Worm (Caenorhabditis elegans) whole organism, L4 larva: ENCODE results near the gene ccr-4.

Source experiments
- ceh-20 ChIP-seq: fragments of 200-800 bp; sonication (Bioruptor generic); IDR thresholded peaks from 2 replicates; pipeline ENCODE4 v1.3.6; 2022; ENCODE audit warnings: missing genetic modification reagents, missing genetic modification characterization, missing compliant biosample characterization
- jun-1 ChIP-seq: fragments of 150-350 bp; optimal IDR thresholded peaks from 2 replicates; lab custom pipeline; 2014; ENCODE audit warnings: missing biosample characterization, missing genetic modification reagents, missing genetic modification characterization
- lin-15B ChIP-seq: fragments of 150-350 bp; sonication (generic microtip); optimal IDR thresholded peaks from 3 replicates; lab custom pipeline; 2014; ENCODE audit warnings: missing biosample characterization, missing genetic modification characterization
- nhr-76 ChIP-seq: fragments of 150-350 bp; optimal IDR thresholded peaks from 2 replicates; lab custom pipeline; 2014; ENCODE audit warnings: missing biosample characterization, missing genetic modification characterization
- pha-4 ChIP-seq, 2 experiments: fragments of 150-350 bp in 1 of 2; fragments of 200-800 bp in 1 of 2; sonication (Bioruptor generic) in 1 of 2; IDR thresholded peaks in 1 of 2; optimal IDR thresholded peaks in 1 of 2; 2 replicates each; pipeline versions ENCODE4 v1.3.6 to Lab custom; 2014 to 2022; ENCODE audit warnings: missing genetic modification characterization in 2 of 2, missing genetic modification reagents in 2 of 2, missing biosample characterization in 1 of 2, missing compliant biosample characterization in 1 of 2
- zag-1 ChIP-seq: fragments of 150-350 bp; optimal IDR thresholded peaks from 2 replicates; lab custom pipeline; 2014; ENCODE audit warnings: missing biosample characterization, missing genetic modification characterization

DNA sequence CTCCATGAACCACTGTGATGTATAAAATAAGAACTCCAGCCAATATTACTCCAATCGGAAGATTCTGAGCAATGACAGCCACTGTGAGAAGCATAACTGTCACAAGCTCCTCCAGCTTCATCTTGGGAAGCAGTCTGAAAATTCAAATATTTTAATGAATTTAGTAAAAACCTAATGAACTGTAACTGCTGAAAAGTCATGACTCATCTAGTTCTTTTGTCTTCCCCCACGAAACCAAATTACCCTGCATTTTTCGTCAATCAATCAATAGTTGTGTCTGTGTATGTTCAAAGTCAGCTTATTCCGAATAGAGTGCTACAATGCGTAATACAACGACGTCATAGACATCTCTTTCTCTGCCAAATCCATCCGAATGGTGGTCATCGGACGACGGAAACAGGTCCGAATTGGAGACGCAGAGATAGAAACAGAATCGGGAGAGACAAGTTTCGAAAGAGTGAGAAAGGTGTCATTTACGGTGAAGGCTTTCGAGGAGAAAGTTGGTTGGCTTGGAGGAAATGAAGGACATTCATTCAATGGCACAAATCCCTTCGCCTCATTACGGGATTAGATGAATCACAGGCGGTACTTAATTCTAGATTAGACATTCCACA is 35.4 kb downstream of the ccr-4 start:
- no peak for TF ChIP-seq jun-1
- TF ChIP-seq ceh-20 (GFP tag; lab: Robert Waterston, UW): no peak
- no peak for TF ChIP-seq pha-4 (GFP tag; IDR thresholded peaks at IDR 0.05; lab: Robert Waterston, UW)
- TF ChIP-seq pha-4 (tag; optimal IDR thresholded peaks at IDR 0.05; lab: Kevin White, UChicago): no peak
- no peak for TF ChIP-seq zag-1 (tag; lab: Kevin White, UChicago)
- TF ChIP-seq lin-15B (tag; lab: Kevin White, UChicago): no peak
- TF ChIP-seq nhr-76 (tag; lab: Kevin White, UChicago): no peak
